Worm (Caenorhabditis elegans): ENCODE measurements around the gene eat-3.

- TF ChIP-seq klf-2 (GFP tag; conservative IDR thresholded peaks at IDR 0.05), result no peak
- no peak for TF ChIP-seq ztf-29 (GFP tag; IDR thresholded peaks at IDR 0.05)
- no peak for TF ChIP-seq cog-1 (tag; optimal IDR thresholded peaks at IDR 0.05)
- TF ChIP-seq T22C8.4 (GFP tag; IDR thresholded peaks at IDR 0.05), result no peak
- TF ChIP-seq med-1 (GFP tag; optimal IDR thresholded peaks at IDR 0.05; ENCODE audit: insufficient read depth), result no peak
- no peak for TF ChIP-seq flt-1 (GFP tag; IDR thresholded peaks at IDR 0.05)
- TF ChIP-seq ztf-23 (GFP tag; IDR thresholded peaks at IDR 0.05), result no peak
- no peak for TF ChIP-seq tab-1 (GFP tag; IDR thresholded peaks at IDR 0.05)
Measured at ce11 chrII:9295678-9296077, 29.0 kb upstream of the eat-3 start, which contains the start of gene C01G6.9.

Data from whole organism, midembryonic.